ENCODE assay signal across 5 worm cellular contexts in genomic region chrIV:17179565-17179964, ce11.
TF ChIP-seq lines count a peak whose summit lies in the region.

No protein-coding gene starts in this region.

TF ChIP-seq in whole organism, L1 larva, 84 proteins besides CTCF, POLR2A, EP300 and RAD21:
- TF ChIP-seq pqm-1 (tag; optimal IDR thresholded peaks at IDR 0.05; lab: Kevin White, UChicago): peak; percentile 88
- no peak for TF ChIP-seq tbx-2 (tag; optimal IDR thresholded peaks at IDR 0.05; lab: Kevin White, UChicago)
- TF ChIP-seq unc-30 (tag; optimal IDR thresholded peaks at IDR 0.05; lab: Kevin White, UChicago): no peak
- TF ChIP-seq pag-3 (tag; optimal IDR thresholded peaks at IDR 0.05; lab: Kevin White, UChicago; ENCODE audit: borderline replicate concordance, insufficient read depth): no peak
- peak; percentile 4 for TF ChIP-seq elt-2 (tag; optimal IDR thresholded peaks at IDR 0.05; lab: Kevin White, UChicago)
- no peak for TF ChIP-seq C34B4.2 (tag; optimal IDR thresholded peaks at IDR 0.05; lab: Kevin White, UChicago)

TF ChIP-seq in whole organism, L2 larva, 48 proteins besides CTCF, POLR2A, EP300 and RAD21:
- TF ChIP-seq unc-39 (tag; optimal IDR thresholded peaks at IDR 0.05; lab: Kevin White, UChicago) (no peak), mdl-1 (tag; optimal IDR thresholded peaks at IDR 0.05; lab: Kevin White, UChicago) (no peak), fos-1 (tag; optimal IDR thresholded peaks at IDR 0.05; lab: Kevin White, UChicago) (peak; percentile 18)

TF ChIP-seq in whole organism, L3 larva, 47 proteins besides CTCF, POLR2A, EP300 and RAD21:
- TF ChIP-seq elt-2 (tag; optimal IDR thresholded peaks at IDR 0.05; lab: Kevin White, UChicago) (peak; percentile 45), ceh-28 (tag; optimal IDR thresholded peaks at IDR 0.05; lab: Kevin White, UChicago) (no peak), elt-1 (tag; optimal IDR thresholded peaks at IDR 0.05; lab: Kevin White, UChicago) (no peak), pqm-1 (tag; optimal IDR thresholded peaks at IDR 0.05; lab: Kevin White, UChicago) (peak; percentile 70)

TF ChIP-seq in whole organism, L4 larva, 104 proteins besides CTCF, POLR2A, EP300 and RAD21:
- TF ChIP-seq pqm-1 (tag; optimal IDR thresholded peaks at IDR 0.05; lab: Kevin White, UChicago): peak; percentile 86
- no peak for TF ChIP-seq daf-16 (GFP tag; optimal IDR thresholded peaks at IDR 0.05; lab: Kevin White, UChicago)
- TF ChIP-seq daf-16 (tag; optimal IDR thresholded peaks at IDR 0.05; lab: Kevin White, UChicago): peak; percentile 61
- TF ChIP-seq ama-1 (optimal IDR thresholded peaks at IDR 0.05; lab: Kevin White, UChicago): no peak

TF ChIP-seq in whole organism, young adult, 124 proteins besides CTCF, POLR2A, EP300 and RAD21:
- TF ChIP-seq mel-28 (tag; optimal IDR thresholded peaks at IDR 0.05; lab: Kevin White, UChicago; ENCODE audit: borderline replicate concordance): no peak
- no peak for TF ChIP-seq snpc-4 (GFP tag; optimal IDR thresholded peaks at IDR 0.05; lab: Kevin White, UChicago)
- TF ChIP-seq snpc-4 (tag; optimal IDR thresholded peaks at IDR 0.05; lab: Kevin White, UChicago): peak in 3 of 4 experiments; percentile 12 to 59 (median 18)
